Worm (Caenorhabditis elegans) whole organism, mixed stage, embryonic: ENCODE measurements around the gene F16B4.7.

Experiments
- ceh-43 ChIP-seq: fragments of 200-800 bp; sonication (Bioruptor generic); optimal IDR thresholded peaks from 2 replicates; lab custom pipeline; 2018; ENCODE audit warnings: mild to moderate bottlenecking, missing genetic modification characterization, moderate library complexity, missing compliant biosample characterization
- elt-1 ChIP-seq: sonication (generic microtip); optimal IDR thresholded peaks from 2 replicates; lab custom pipeline; 2017; ENCODE audit warnings: missing genetic modification characterization, mild to moderate bottlenecking, missing compliant biosample characterization, antibody characterized with exemption, moderate library complexity, borderline replicate concordance; ENCODE audit not compliant: insufficient read depth
- nhr-237 ChIP-seq: fragments of 150-350 bp; optimal IDR thresholded peaks from 2 replicates; lab custom pipeline; 2014; ENCODE audit warnings: missing biosample characterization, missing genetic modification characterization
- pha-4 ChIP-seq: fragments of 150-350 bp; optimal IDR thresholded peaks from 2 replicates; lab custom pipeline; 2018; ENCODE audit warnings: missing biosample characterization, missing genetic modification reagents, missing genetic modification characterization
- snpc-4 ChIP-seq: fragments of 150-350 bp; optimal IDR thresholded peaks from 2 replicates; lab custom pipeline; 2014; ENCODE audit warnings: missing biosample characterization, missing genetic modification characterization

- TF ChIP-seq ceh-43 (no peak), snpc-4 (tag; lab: Kevin White, UChicago) (no peak), pha-4 (tag; lab: Kevin White, UChicago) (no peak), elt-1 (no peak), nhr-237 (tag; lab: Kevin White, UChicago) (no peak)
Observed at ce11 chrV:1600561-1601088, 15.1 kb downstream of the F16B4.7 start, which contains the start of gene F16B4.2.
